Fruit fly (Drosophila melanogaster): ENCODE results near the gene CG13040.

Gene CG13040

dm6 chr3L:16286258-16286657 lies 40.3 kb downstream of the CG13040 start (continued):
- TF ChIP-seq Adf1 (GFP tag; IDR thresholded peaks at IDR 0.05) (no peak), CG17912 (GFP tag; optimal IDR thresholded peaks at IDR 0.05) (no peak), phol (tag; optimal IDR thresholded peaks at IDR 0.05) (peak; percentile 28), esg (GFP tag; conservative IDR thresholded peaks at IDR 0.05) (peak; percentile 27; the same call in 1 of the 2 replicates), CG18011 (GFP tag; optimal IDR thresholded peaks at IDR 0.05) (no peak), E2f2 (GFP tag; IDR thresholded peaks at IDR 0.05) (0 out of 2 replicates have a peak, but pooled peaks have one; percentile 27), CG14441 (GFP tag; IDR thresholded peaks at IDR 0.05) (peak; percentile 57), hkb (optimal IDR thresholded peaks at IDR 0.05) (no peak), hkb (GFP tag; IDR thresholded peaks at IDR 0.05) (0 out of 2 replicates have a peak, but pooled peaks have one; percentile 22), CG17612 (GFP tag; IDR thresholded peaks at IDR 0.05) (no peak), Sox102F (GFP tag; optimal IDR thresholded peaks at IDR 0.05) (peak; percentile 58), nom (GFP tag; optimal IDR thresholded peaks at IDR 0.05) (peak; percentile 46), fd96Cb (tag; optimal IDR thresholded peaks at IDR 0.05) (peak; percentile 19), HLH3B (GFP tag; IDR thresholded peaks at IDR 0.05) (peak; percentile 34; the same call in 1 of the 2 replicates), CG7928 (GFP tag; optimal IDR thresholded peaks at IDR 0.05) (no peak), CG17385 (GFP tag; optimal IDR thresholded peaks at IDR 0.05) (peak; percentile 18), Blimp-1 (GFP tag; optimal IDR thresholded peaks at IDR 0.05) (peak; percentile 23), CG14860 (GFP tag; IDR thresholded peaks at IDR 0.05; ENCODE audit: partially characterized antibody) (no peak), abd-A (tag; optimal IDR thresholded peaks at IDR 0.05) (peak; percentile 21), pan (optimal IDR thresholded peaks at IDR 0.05) (no peak), pan (GFP tag; optimal IDR thresholded peaks at IDR 0.05 in 1 of 2, IDR thresholded peaks at IDR 0.05 in 1 of 2) (peak in 1 of 2 experiments; percentile 56), D19A (tag; optimal IDR thresholded peaks at IDR 0.05) (peak; percentile 45), bsh (GFP tag; optimal IDR thresholded peaks at IDR 0.05) (peak; percentile 12 to 16), dpn (GFP tag; optimal IDR thresholded peaks at IDR 0.05) (peak in 1 of 2 experiments; percentile 1), CG7839 (tag; optimal IDR thresholded peaks at IDR 0.05) (peak; percentile 48), Ets65A (GFP tag) (peak; percentile 29), tll (GFP tag; optimal IDR thresholded peaks at IDR 0.05) (no peak), chinmo (GFP tag; IDR thresholded peaks at IDR 0.05; ENCODE audit: partially characterized antibody) (0 out of 4 replicates have a peak, but pooled peaks have one; percentile 47), CG34376 (GFP tag; optimal IDR thresholded peaks at IDR 0.05) (no peak), CG6854 (GFP tag; optimal IDR thresholded peaks at IDR 0.05) (no peak), CG10274 (GFP tag; optimal IDR thresholded peaks at IDR 0.05) (no peak), Hr51 (GFP tag; optimal IDR thresholded peaks at IDR 0.05) (peak in 1 of 2 experiments; percentile 67), CG12391 (tag; optimal IDR thresholded peaks at IDR 0.05) (no peak), CG13424 (tag; optimal IDR thresholded peaks at IDR 0.05) (peak; percentile 54), tap (tag; optimal IDR thresholded peaks at IDR 0.05) (peak; percentile 40), slp2 (GFP tag; optimal IDR thresholded peaks at IDR 0.05) (no peak), peb (GFP tag; IDR thresholded peaks at IDR 0.05) (no peak), CG12769 (tag; optimal IDR thresholded peaks at IDR 0.05) (peak; percentile 39), Oli (tag; optimal IDR thresholded peaks at IDR 0.05) (peak; percentile 44), CG2678 (tag; optimal IDR thresholded peaks at IDR 0.05) (peak; percentile 61), CG15269 (tag; optimal IDR thresholded peaks at IDR 0.05) (peak; percentile 64), CG15514 (GFP tag; optimal IDR thresholded peaks at IDR 0.05) (no peak), CG8944 (GFP tag; optimal IDR thresholded peaks at IDR 0.05) (no peak), H15 (GFP tag; IDR thresholded peaks at IDR 0.05) (no peak), Ada2b (GFP tag; IDR thresholded peaks at IDR 0.05) (peak; percentile 20; the same call in 1 of the 2 replicates), CG34224 (GFP tag; IDR thresholded peaks at IDR 0.05; ENCODE audit: partially characterized antibody) (no peak), sens (GFP tag) (peak; percentile 74), CG6765 (GFP tag; optimal IDR thresholded peaks at IDR 0.05) (no peak), gcm (GFP tag; optimal IDR thresholded peaks at IDR 0.05) (peak; percentile 9)
